Worm (Caenorhabditis elegans) whole organism, midembryonic: ENCODE measurements around the gene unc-82.

Experiments used
- T22C8.4 ChIP-seq: fragments of 200-800 bp; sonication (Bioruptor generic); IDR thresholded peaks from 2 replicates; pipeline ENCODE4 v1.3.6; 2022; ENCODE audit warnings: missing genetic modification characterization, missing compliant biosample characterization
- med-1 ChIP-seq: sonication (generic microtip); optimal IDR thresholded peaks from 2 replicates; lab custom pipeline; 2017; ENCODE audit warnings: missing genetic modification characterization, mild to moderate bottlenecking, missing compliant biosample characterization, antibody characterized with exemption, missing genetic modification reagents; ENCODE audit not compliant: insufficient read depth
- ref-1 ChIP-seq: fragments of 200-800 bp; sonication (Bioruptor generic); conservative IDR thresholded peaks from 2 replicates; pipeline ENCODE4 v1.3.6; 2022; ENCODE audit warnings: missing genetic modification reagents, missing genetic modification characterization, missing compliant biosample characterization
- tab-1 ChIP-seq: fragments of 200-800 bp; sonication (Bioruptor generic); IDR thresholded peaks from 2 replicates; pipeline ENCODE4 v1.3.6; 2022; ENCODE audit warnings: missing genetic modification characterization, missing compliant biosample characterization
- ztf-23 ChIP-seq: fragments of 200-800 bp; sonication (Bioruptor generic); IDR thresholded peaks from 2 replicates; pipeline ENCODE4 v1.3.6; 2022; ENCODE audit warnings: missing genetic modification reagents, missing genetic modification characterization, missing compliant biosample characterization
- ztf-29 ChIP-seq: fragments of 200-800 bp; sonication (Bioruptor generic); IDR thresholded peaks from 2 replicates; pipeline ENCODE4 v1.3.6; 2022; ENCODE audit warnings: missing genetic modification reagents, missing genetic modification characterization, missing compliant biosample characterization

ce11 chrIV:7420913-7421312 lies 3.4 kb upstream of the unc-82 start, which contains the start of gene srtx-1:
- TF ChIP-seq ztf-23 (GFP tag; lab: Robert Waterston, UW) (no peak), ref-1 (GFP tag; lab: Robert Waterston, UW) (no peak), tab-1 (no peak), med-1 (GFP tag; lab: Kevin White, UChicago) (no peak), T22C8.4 (GFP tag; lab: Robert Waterston, UW) (no peak), ztf-29 (no peak)
